Worm (Caenorhabditis elegans): ENCODE data around the gene D1044.4.

- no peak for TF ChIP-seq W03F9.2 (tag; optimal IDR thresholded peaks at IDR 0.05)
- TF ChIP-seq him-1 (tag; optimal IDR thresholded peaks at IDR 0.05) = no peak
Observed at ce11 chrIII:5553098-5553497, 31.3 kb upstream of the D1044.4 start.
